Worm (Caenorhabditis elegans): ENCODE data around the gene cyp-13A7.

The cyp-13A7 gene

DNA sequence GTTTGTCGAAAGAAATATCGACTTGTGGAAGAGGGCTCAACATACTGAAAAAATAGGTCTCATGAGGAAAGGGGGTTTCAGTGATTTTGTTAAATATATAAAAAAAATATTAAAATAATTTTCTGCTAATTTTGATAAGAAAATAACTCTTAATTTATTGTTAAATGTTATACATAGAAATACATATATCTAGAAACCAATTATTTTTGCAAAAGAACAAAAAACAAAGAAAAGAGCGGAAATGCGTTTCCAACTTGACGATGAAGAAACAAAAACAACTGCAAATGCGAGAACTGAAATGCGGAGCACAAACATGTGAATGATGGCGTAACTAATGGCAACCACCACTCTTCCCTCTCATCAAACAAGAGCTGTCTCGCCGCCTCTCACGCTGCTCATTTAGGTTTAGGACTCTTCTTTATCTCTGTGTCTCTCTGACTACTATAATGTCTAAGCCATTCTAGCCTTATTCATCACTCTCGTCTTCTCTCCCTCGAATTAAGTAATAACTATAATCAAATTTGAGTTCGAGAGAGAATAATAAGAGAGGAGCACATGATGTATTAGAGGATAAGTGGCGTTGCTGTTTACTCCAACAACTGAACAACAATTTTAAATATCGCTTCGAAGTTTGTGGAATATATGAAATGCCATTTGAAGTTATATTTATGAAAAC is 35.0 kb downstream of the cyp-13A7 start, which contains the start of gene arrd-4:
Gene arrd-4 (minus strand): TSS at position 51 of the 676 bp plus-strand sequence.
- TF ChIP-seq nhr-11 (tag; optimal IDR thresholded peaks at IDR 0.05): no peak
- TF ChIP-seq ztf-11 (tag; optimal IDR thresholded peaks at IDR 0.05): no peak
- no peak for TF ChIP-seq nhr-12 (tag; optimal IDR thresholded peaks at IDR 0.05)
- TF ChIP-seq skn-1 (tag; optimal IDR thresholded peaks at IDR 0.05): no peak
- no peak for TF ChIP-seq C34B4.2 (tag; optimal IDR thresholded peaks at IDR 0.05)
- no peak for TF ChIP-seq jun-1 (tag; optimal IDR thresholded peaks at IDR 0.05)
- no peak for TF ChIP-seq nhr-47 (tag; optimal IDR thresholded peaks at IDR 0.05)
- no peak for TF ChIP-seq zag-1 (tag; optimal IDR thresholded peaks at IDR 0.05)
- TF ChIP-seq lsy-2 (tag; optimal IDR thresholded peaks at IDR 0.05): no peak
- TF ChIP-seq unc-130 (tag; optimal IDR thresholded peaks at IDR 0.05): no peak
- no peak for TF ChIP-seq C04F5.9 (tag; optimal IDR thresholded peaks at IDR 0.05)
- no peak for TF ChIP-seq grh-1 (GFP tag; IDR thresholded peaks at IDR 0.05)
- TF ChIP-seq egl-13 (tag; optimal IDR thresholded peaks at IDR 0.05): peak; percentile 4
- TF ChIP-seq aly-2 (tag; optimal IDR thresholded peaks at IDR 0.05): no peak
- TF ChIP-seq fkh-8 (tag; optimal IDR thresholded peaks at IDR 0.05): peak; percentile 88
- no peak for TF ChIP-seq pqm-1 (tag; optimal IDR thresholded peaks at IDR 0.05)
- no peak for TF ChIP-seq ceh-90 (tag; optimal IDR thresholded peaks at IDR 0.05)
- no peak for TF ChIP-seq sup-37 (GFP tag; optimal IDR thresholded peaks at IDR 0.05)
- no peak for TF ChIP-seq nhr-237 (tag; optimal IDR thresholded peaks at IDR 0.05)
- no peak for TF ChIP-seq zip-4 (GFP tag; optimal IDR thresholded peaks at IDR 0.05)
- peak; percentile 47 for TF ChIP-seq pax-3 (tag; optimal IDR thresholded peaks at IDR 0.05)
- TF ChIP-seq tlp-1 (tag; optimal IDR thresholded peaks at IDR 0.05): no peak
- TF ChIP-seq hpl-2 (GFP tag; optimal IDR thresholded peaks at IDR 0.05): no peak
- TF ChIP-seq swsn-7 (tag; optimal IDR thresholded peaks at IDR 0.05): peak; percentile 1
- no peak for TF ChIP-seq hlh-4 (tag; optimal IDR thresholded peaks at IDR 0.05)
- TF ChIP-seq hlh-17 (GFP tag; optimal IDR thresholded peaks at IDR 0.05; ENCODE audit: borderline replicate concordance): no peak
- TF ChIP-seq ceh-82 (tag; optimal IDR thresholded peaks at IDR 0.05): no peak
- no peak for TF ChIP-seq F16B12.6 (tag; optimal IDR thresholded peaks at IDR 0.05)
- TF ChIP-seq C16A3.4 (tag; optimal IDR thresholded peaks at IDR 0.05): no peak
- no peak for TF ChIP-seq elt-3 (tag; optimal IDR thresholded peaks at IDR 0.05)
- TF ChIP-seq ceh-8 (GFP tag; optimal IDR thresholded peaks at IDR 0.05): peak; percentile 87
- TF ChIP-seq fos-1 (tag; optimal IDR thresholded peaks at IDR 0.05): no peak
- TF ChIP-seq sptf-1 (tag; optimal IDR thresholded peaks at IDR 0.05): no peak
- TF ChIP-seq fkh-4 (tag; optimal IDR thresholded peaks at IDR 0.05; ENCODE audit: borderline replicate concordance): no peak
- TF ChIP-seq unc-98 (GFP tag; IDR thresholded peaks at IDR 0.05): no peak
- TF ChIP-seq efl-3 (GFP tag; optimal IDR thresholded peaks at IDR 0.05): no peak

ce11 chrII:9840313-9840712 is 36.9 kb downstream of the cyp-13A7 start, which contains the start of gene ZK938.11:
ZK938.11 (minus strand) TSS chrII:9840413.
- TF ChIP-seq mep-1 (tag; optimal IDR thresholded peaks at IDR 0.05): no peak
- TF ChIP-seq aha-1 (tag; optimal IDR thresholded peaks at IDR 0.05): no peak
- TF ChIP-seq blmp-1 (tag; optimal IDR thresholded peaks at IDR 0.05): no peak
- TF ChIP-seq efl-1 (optimal IDR thresholded peaks at IDR 0.05): no peak
- no peak for TF ChIP-seq efl-1 (GFP tag; optimal IDR thresholded peaks at IDR 0.05 in 1 of 2)
- TF ChIP-seq alr-1 (tag; optimal IDR thresholded peaks at IDR 0.05; ENCODE audit: borderline replicate concordance): no peak
- no peak for TF ChIP-seq ztf-11 (tag; optimal IDR thresholded peaks at IDR 0.05)
- TF ChIP-seq Y116A8C.19 (tag; optimal IDR thresholded peaks at IDR 0.05; ENCODE audit: borderline replicate concordance): no peak
- TF ChIP-seq sox-4 (tag; optimal IDR thresholded peaks at IDR 0.05): no peak
- TF ChIP-seq dsc-1 (tag; optimal IDR thresholded peaks at IDR 0.05): no peak
- no peak for TF ChIP-seq lir-3 (tag; optimal IDR thresholded peaks at IDR 0.05; ENCODE audit: poor library complexity)
- no peak for TF ChIP-seq lin-15B (tag; optimal IDR thresholded peaks at IDR 0.05)
- no peak for TF ChIP-seq zip-4 (GFP tag; optimal IDR thresholded peaks at IDR 0.05)
- no peak for TF ChIP-seq nhr-11 (tag; optimal IDR thresholded peaks at IDR 0.05)
- no peak for TF ChIP-seq mab-9 (GFP tag; IDR thresholded peaks at IDR 0.05)
- TF ChIP-seq nhr-77 (tag; optimal IDR thresholded peaks at IDR 0.05): no peak

Data from whole organism, L1 larva.